Worm (Caenorhabditis elegans) whole organism, early embryonic: ENCODE data around the gene cutl-15.

Source experiments
- B0310.2 ChIP-seq: sonication (generic microtip); optimal IDR thresholded peaks from 2 replicates; lab custom pipeline; 2016; ENCODE audit warnings: mild to moderate bottlenecking, missing genetic modification characterization, missing compliant biosample characterization
- ama-1 ChIP-seq: fragments of 150-350 bp; optimal IDR thresholded peaks from 2 replicates; lab custom pipeline; 2014
- hmg-4 ChIP-seq: fragments of 200-800 bp; sonication (Bioruptor generic); optimal IDR thresholded peaks from 2 replicates; lab custom pipeline; 2018; ENCODE audit warnings: mild to moderate bottlenecking, missing genetic modification characterization, missing compliant biosample characterization
- tbx-11 ChIP-seq: fragments of 200-800 bp; sonication (Bioruptor generic); IDR thresholded peaks from 2 replicates; pipeline ENCODE4 v1.3.6; 2022; ENCODE audit warnings: missing genetic modification characterization, missing compliant biosample characterization

DNA sequence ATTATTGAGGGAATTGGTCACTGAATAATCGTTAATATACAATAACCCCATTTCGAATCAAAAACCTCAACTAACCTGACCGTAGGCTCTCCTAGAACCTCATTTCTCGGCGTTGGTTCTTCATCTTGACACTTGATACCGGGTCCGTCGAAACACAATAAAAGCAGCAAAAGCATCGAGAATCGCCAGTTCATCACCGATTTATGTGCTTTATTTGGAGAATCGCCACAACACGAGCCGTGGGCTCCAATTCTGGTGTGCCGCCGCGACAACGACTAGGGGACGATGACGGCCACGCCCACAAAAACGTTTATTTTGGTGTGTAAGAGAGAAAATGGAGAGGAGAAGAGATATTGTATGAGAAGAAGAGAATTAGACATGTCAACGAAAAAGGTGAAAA is at the start of gene cutl-15:
- TF ChIP-seq tbx-11 (GFP tag; lab: Robert Waterston, UW) (no peak), ama-1 (no peak), B0310.2 (tag; lab: Kevin White, UChicago) (no peak), hmg-4 (GFP tag; lab: Kevin White, UChicago) (no peak)
